Fruit fly (Drosophila melanogaster) whole organism: ENCODE measurements around the gene CG14958.

Experiments
- CG8478 ChIP-seq: fragments of >200 bp; optimal IDR thresholded peaks from 2 replicates; lab custom pipeline; 2018; ENCODE audit warnings: inconsistent platforms
- Dll ChIP-seq: fragments of >200 bp; optimal IDR thresholded peaks from 2 replicates; lab custom pipeline; 2017
- EcR ChIP-seq, 2 experiments: fragments of >200 bp; optimal IDR thresholded peaks; 2 replicates each; lab custom pipeline; 2017; ENCODE audit warnings: missing biosample characterization in 2 of 2, missing genetic modification characterization in 2 of 2, missing genetic modification reagents in 2 of 2
- pan ChIP-seq: fragments of >200 bp; optimal IDR thresholded peaks from 2 replicates; lab custom pipeline; 2017
- psq ChIP-seq: fragments of >200 bp; optimal IDR thresholded peaks from 2 replicates; lab custom pipeline; 2017
- usp ChIP-seq: fragments of >200 bp; optimal IDR thresholded peaks from 2 replicates; lab custom pipeline; 2017; ENCODE audit warnings: missing biosample characterization, missing genetic modification characterization, mixed read lengths

DNA sequence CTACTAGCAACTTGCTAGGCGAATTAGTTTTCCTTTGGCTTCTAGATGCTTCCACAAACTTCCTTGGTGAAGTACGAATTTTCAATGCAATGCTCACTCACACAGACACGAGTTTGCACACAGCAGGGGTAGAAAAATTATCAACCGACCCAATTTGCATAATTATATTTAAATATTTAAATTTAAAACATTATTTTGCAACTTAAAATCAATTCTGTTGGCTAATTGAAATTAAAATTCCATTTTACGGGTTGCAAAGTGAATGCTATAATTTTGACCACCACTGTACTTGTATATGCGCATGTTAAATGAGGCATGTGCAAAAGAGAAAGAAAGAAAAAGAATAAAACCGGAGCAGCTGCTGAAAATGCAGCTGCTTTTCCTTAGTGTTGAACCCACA, 4.3 kb downstream of the CG14958 start:
- no peak for TF ChIP-seq psq (lab: Kevin White, UChicago)
- TF ChIP-seq pan, result no peak
- TF ChIP-seq Dll (lab: Kevin White, UChicago), result no peak
- TF ChIP-seq EcR (GFP tag; optimal IDR thresholded peaks at IDR 0.05; lab: Kevin White, UChicago), result no peak
- no peak for TF ChIP-seq CG8478 (lab: Kevin White, UChicago)
- no peak for TF ChIP-seq usp (GFP tag; lab: Kevin White, UChicago)
